Worm (Caenorhabditis elegans): Measurements from ENCODE around the gene cash-1.

The cash-1 gene

DNA sequence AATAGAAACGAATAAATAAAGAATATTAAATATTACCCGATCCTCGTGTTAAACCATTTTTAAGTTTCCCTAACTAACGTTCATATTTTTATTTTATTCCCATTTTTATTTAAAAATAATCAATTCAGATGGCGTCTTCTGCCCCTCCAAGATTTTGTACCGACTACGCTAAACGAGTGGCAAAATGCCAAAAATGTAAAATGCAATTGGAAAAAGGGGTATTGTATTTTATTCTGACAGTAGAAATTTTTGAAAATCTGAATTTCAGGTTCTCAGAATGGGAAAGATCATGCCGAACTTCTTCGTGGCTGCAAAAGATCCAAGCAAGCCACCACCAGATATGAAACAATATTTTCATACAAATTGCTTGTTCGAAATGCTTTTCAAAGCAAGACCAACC lies 19.2 kb upstream of the cash-1 start, which contains the start of gene K07C5.3:
Gene K07C5.3, plus strand, starts transcription at position 129 of the 400 bp plus-strand sequence.
- no peak for TF ChIP-seq pqm-1 (tag; optimal IDR thresholded peaks at IDR 0.05)
- no peak for TF ChIP-seq nhr-28 (tag; optimal IDR thresholded peaks at IDR 0.05)
- no peak for TF ChIP-seq tbx-2 (tag; optimal IDR thresholded peaks at IDR 0.05)
- no peak for TF ChIP-seq elt-1 (tag; optimal IDR thresholded peaks at IDR 0.05)
- no peak for TF ChIP-seq nfya-1 (tag; optimal IDR thresholded peaks at IDR 0.05; ENCODE audit: insufficient read depth)

DNA sequence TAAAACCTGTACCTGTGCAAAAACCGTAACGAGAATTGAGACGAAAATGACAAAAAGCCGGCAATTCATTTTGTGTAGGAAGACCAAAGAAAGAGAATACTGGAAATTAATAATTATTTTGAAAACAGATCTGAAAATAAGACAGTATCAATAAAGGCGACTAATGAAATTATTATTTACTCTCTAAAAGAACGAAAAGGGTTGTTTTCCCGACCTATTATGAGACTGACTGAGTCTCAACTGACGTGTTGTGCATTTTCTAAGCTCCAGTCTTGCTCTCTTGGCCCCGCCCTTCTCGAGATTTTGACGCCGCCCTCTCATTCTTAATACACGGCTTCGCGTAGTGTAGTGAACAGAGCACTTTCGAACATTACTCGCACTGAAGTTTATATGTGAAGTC lies 12.0 kb upstream of the cash-1 start, which contains the start of gene K07C5.9:
Gene K07C5.9, minus strand, starts transcription at position 101 of the 400 bp plus-strand sequence.
- TF ChIP-seq hmg-11 (tag; optimal IDR thresholded peaks at IDR 0.05) (no peak), nhr-23 (tag; optimal IDR thresholded peaks at IDR 0.05) (no peak), ztf-11 (tag; optimal IDR thresholded peaks at IDR 0.05) (no peak), nhr-237 (tag; optimal IDR thresholded peaks at IDR 0.05) (no peak), nhr-67 (tag; optimal IDR thresholded peaks at IDR 0.05) (no peak), elt-3 (tag; optimal IDR thresholded peaks at IDR 0.05) (no peak), nhr-25 (tag; optimal IDR thresholded peaks at IDR 0.05) (no peak), fkh-2 (tag; optimal IDR thresholded peaks at IDR 0.05) (no peak), daf-12 (tag; optimal IDR thresholded peaks at IDR 0.05) (no peak), ztf-4 (tag; optimal IDR thresholded peaks at IDR 0.05) (no peak), elt-2 (tag; optimal IDR thresholded peaks at IDR 0.05) (no peak), ceh-16 (tag; optimal IDR thresholded peaks at IDR 0.05) (no peak), egl-27 (tag; optimal IDR thresholded peaks at IDR 0.05) (no peak), zag-1 (tag; optimal IDR thresholded peaks at IDR 0.05) (no peak), tbx-2 (tag; optimal IDR thresholded peaks at IDR 0.05) (no peak), ama-1 (optimal IDR thresholded peaks at IDR 0.05) (no peak), ceh-82 (tag; optimal IDR thresholded peaks at IDR 0.05) (no peak), mdl-1 (tag; optimal IDR thresholded peaks at IDR 0.05) (no peak), elt-1 (tag; optimal IDR thresholded peaks at IDR 0.05) (no peak), ceh-28 (tag; optimal IDR thresholded peaks at IDR 0.05) (no peak)

DNA sequence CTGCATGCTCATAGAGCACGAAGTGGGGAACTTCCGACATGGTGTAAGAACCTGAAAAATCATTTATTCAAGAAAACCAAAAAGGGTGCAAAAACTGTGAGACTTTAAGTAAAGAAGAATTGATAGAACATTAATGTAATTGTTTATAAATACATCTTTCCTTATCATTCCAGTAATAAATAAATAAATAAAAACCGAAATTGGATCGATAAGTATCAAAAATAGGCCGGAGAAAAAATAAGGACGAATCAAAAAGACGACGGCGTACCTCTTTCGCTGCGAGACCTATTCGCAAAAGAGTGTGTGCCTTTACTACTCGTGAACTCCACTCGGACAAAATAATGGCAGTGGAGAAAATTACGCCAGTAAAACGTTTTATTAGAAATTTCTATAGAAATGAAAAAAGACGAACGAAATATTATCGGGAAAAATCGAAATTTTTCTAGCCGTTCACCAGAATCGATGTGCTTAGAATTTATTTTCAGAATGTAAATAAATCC lies 9.1 kb upstream of the cash-1 start, which contains the start of gene nol-56:
Gene nol-56, minus strand, starts transcription at position 51 of the 500 bp plus-strand sequence.
- TF ChIP-seq nhr-11 (tag; optimal IDR thresholded peaks at IDR 0.05): no peak
- no peak for TF ChIP-seq tbx-2 (tag; optimal IDR thresholded peaks at IDR 0.05)
- no peak for TF ChIP-seq ceh-82 (tag; optimal IDR thresholded peaks at IDR 0.05)
- TF ChIP-seq egl-5 (tag; optimal IDR thresholded peaks at IDR 0.05): peak; percentile 81
- peak; percentile 5 for TF ChIP-seq ztf-4 (tag; optimal IDR thresholded peaks at IDR 0.05)
- peak; percentile 90 for TF ChIP-seq nfya-1 (tag; optimal IDR thresholded peaks at IDR 0.05; ENCODE audit: insufficient read depth)
- TF ChIP-seq nhr-25 (tag; optimal IDR thresholded peaks at IDR 0.05): peak; percentile 70
- no peak for TF ChIP-seq ZK546.5 (tag; optimal IDR thresholded peaks at IDR 0.05)
- peak; percentile 93 for TF ChIP-seq pha-4 (tag; optimal IDR thresholded peaks at IDR 0.05)
- TF ChIP-seq elt-1 (tag; optimal IDR thresholded peaks at IDR 0.05): no peak
- TF ChIP-seq nhr-23 (tag; optimal IDR thresholded peaks at IDR 0.05): peak; percentile 93
- TF ChIP-seq elt-2 (tag; optimal IDR thresholded peaks at IDR 0.05): peak; percentile 58
- TF ChIP-seq nhr-77 (tag; optimal IDR thresholded peaks at IDR 0.05): no peak
- peak; percentile 77 for TF ChIP-seq nhr-43 (tag; optimal IDR thresholded peaks at IDR 0.05; ENCODE audit: poor library complexity, severe bottlenecking)
- TF ChIP-seq mml-1 (tag; optimal IDR thresholded peaks at IDR 0.05): no peak
- TF ChIP-seq fkh-10 (GFP tag; optimal IDR thresholded peaks at IDR 0.05): peak; percentile 43
- TF ChIP-seq R02D3.7 (tag; optimal IDR thresholded peaks at IDR 0.05): peak; percentile 4
- TF ChIP-seq nhr-76 (tag; optimal IDR thresholded peaks at IDR 0.05): no peak
- TF ChIP-seq zag-1 (tag; optimal IDR thresholded peaks at IDR 0.05): no peak
- no peak for TF ChIP-seq unc-39 (tag; optimal IDR thresholded peaks at IDR 0.05)
- no peak for TF ChIP-seq aly-2 (tag; optimal IDR thresholded peaks at IDR 0.05)
- peak; percentile 93 for TF ChIP-seq lin-15B (tag; optimal IDR thresholded peaks at IDR 0.05)
- peak; percentile 16 for TF ChIP-seq jun-1 (tag; optimal IDR thresholded peaks at IDR 0.05)
- peak; percentile 61 for TF ChIP-seq ceh-28 (tag; optimal IDR thresholded peaks at IDR 0.05)
- peak; percentile 34 for TF ChIP-seq pqm-1 (tag; optimal IDR thresholded peaks at IDR 0.05)
- peak; percentile 80 for TF ChIP-seq snpc-4 (tag; optimal IDR thresholded peaks at IDR 0.05)
- peak; percentile 86 for TF ChIP-seq lin-39 (tag; optimal IDR thresholded peaks at IDR 0.05)
- no peak for TF ChIP-seq nhr-28 (tag; optimal IDR thresholded peaks at IDR 0.05)
- peak; percentile 37 for TF ChIP-seq ama-1 (optimal IDR thresholded peaks at IDR 0.05)
- TF ChIP-seq lsy-12 (tag; optimal IDR thresholded peaks at IDR 0.05): peak; percentile 66
- peak; percentile 14 for TF ChIP-seq skn-1 (tag; optimal IDR thresholded peaks at IDR 0.05)
- TF ChIP-seq eor-1 (tag; optimal IDR thresholded peaks at IDR 0.05): no peak
- peak; percentile 80 for TF ChIP-seq hmg-11 (tag; optimal IDR thresholded peaks at IDR 0.05)

Measured in whole organism, L3 larva.